Fruit fly (Drosophila melanogaster): Measurements from ENCODE around the gene CG33493.

dm6 chr3L:10697413-10698118 is 4.6 kb upstream of the CG33493 start:
- TF ChIP-seq h (optimal IDR thresholded peaks at IDR 0.05) (no peak), psq (optimal IDR thresholded peaks at IDR 0.05) (no peak)

Measured in Kc167 (cell line).